Worm (Caenorhabditis elegans): ENCODE results near the gene F14H12.8.

- TF ChIP-seq lin-11 (tag; optimal IDR thresholded peaks at IDR 0.05), result no peak
- no peak for TF ChIP-seq nhr-12 (tag; optimal IDR thresholded peaks at IDR 0.05)
- no peak for TF ChIP-seq nhr-10 (tag; optimal IDR thresholded peaks at IDR 0.05)
- no peak for TF ChIP-seq nhr-237 (tag; optimal IDR thresholded peaks at IDR 0.05)
- TF ChIP-seq ZK546.5 (tag; optimal IDR thresholded peaks at IDR 0.05), result no peak
- TF ChIP-seq ztf-4 (tag; optimal IDR thresholded peaks at IDR 0.05), result no peak
- no peak for TF ChIP-seq fos-1 (tag; optimal IDR thresholded peaks at IDR 0.05)
These were observed 12.0 kb upstream of the F14H12.8 start, which contains the start of gene R160.2 for ce11 chrX:4376801-4377200.

Data from whole organism, L2 larva.